Fruit fly (Drosophila melanogaster) whole organism, prepupa: ENCODE measurements around the gene CG13069.

Experiments
- Blimp-1 ChIP-seq: fragments of 200-800 bp; sonication (Bioruptor generic); optimal IDR thresholded peaks from 3 replicates; lab custom pipeline; 2017; ENCODE audit warnings: missing biosample characterization, missing genetic modification characterization, mild to moderate bottlenecking, moderate library complexity, missing genetic modification reagents
- CG34406 ChIP-seq: fragments of 200-800 bp; sonication (Bioruptor generic); optimal IDR thresholded peaks from 3 replicates; lab custom pipeline; 2016; ENCODE audit warnings: missing biosample characterization, missing genetic modification characterization
- CG6792 ChIP-seq: fragments of 200-800 bp; sonication (Bioruptor generic); optimal IDR thresholded peaks from 3 replicates; lab custom pipeline; 2016; ENCODE audit warnings: missing biosample characterization, missing genetic modification characterization
- CG6808 ChIP-seq: fragments of 200-800 bp; sonication (Bioruptor generic); optimal IDR thresholded peaks from 3 replicates; lab custom pipeline; 2017; ENCODE audit warnings: missing biosample characterization, missing genetic modification characterization, mild to moderate bottlenecking, moderate library complexity, missing genetic modification reagents
- CG6854 ChIP-seq: fragments of 200-800 bp; sonication (Bioruptor generic); optimal IDR thresholded peaks from 2 replicates; lab custom pipeline; 2017; ENCODE audit warnings: missing biosample characterization, mild to moderate bottlenecking, missing genetic modification characterization
- achi ChIP-seq: fragments of 200-800 bp; sonication (Bioruptor generic); optimal IDR thresholded peaks from 3 replicates; lab custom pipeline; 2016; ENCODE audit warnings: missing biosample characterization, missing genetic modification characterization

DNA sequence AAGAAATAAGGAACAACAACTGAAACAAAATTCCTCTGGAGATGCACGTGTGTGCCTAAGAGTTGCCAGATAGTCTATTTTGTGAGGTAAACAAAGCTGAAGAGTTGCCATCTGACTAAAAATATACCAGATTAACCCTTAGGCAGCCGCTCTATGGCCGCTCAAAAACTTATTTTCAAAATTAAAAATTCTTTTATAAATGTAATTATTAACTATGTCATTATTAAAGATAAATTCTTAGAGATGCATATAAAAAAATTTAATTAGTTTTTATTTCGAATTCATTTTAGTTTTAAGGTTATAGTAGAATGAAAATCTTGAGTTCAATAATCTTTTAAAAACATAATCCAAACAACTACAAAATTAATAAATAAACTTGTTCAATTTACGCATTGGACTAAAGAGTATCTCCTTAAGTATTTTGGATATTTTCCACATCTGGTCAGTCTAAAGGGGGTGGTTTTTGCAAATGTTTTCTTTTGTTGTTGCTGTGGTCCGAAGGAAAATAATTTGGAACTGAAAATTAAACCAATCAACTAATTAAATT, 36.5 kb upstream of the CG13069 start, which contains the start of gene Tmx3:
- TF ChIP-seq achi (peak; percentile 78), CG34406 (GFP tag; lab: Kevin White, UChicago) (peak; percentile 82), CG6808 (peak; percentile 53), CG6792 (GFP tag; lab: Kevin White, UChicago) (peak; percentile 80), Blimp-1 (GFP tag; lab: Kevin White, UChicago) (peak; percentile 42), CG6854 (no peak)
